Fruit fly (Drosophila melanogaster) whole organism, embryonic: Measurements from ENCODE around the gene Rbp1-like.
A peak's percentile ranks its signal among the peaks of the same experiment; 100 is the strongest.

Experiments
- Atf3 ChIP-seq: fragments of 200-800 bp; sonication (Bioruptor generic); optimal IDR thresholded peaks from 3 replicates; lab custom pipeline; 2016; ENCODE audit warnings: missing biosample characterization, missing genetic modification characterization
- Atf6 ChIP-seq: fragments of 200-800 bp; sonication (Bioruptor generic); IDR thresholded peaks from 2 replicates; pipeline ENCODE4 v1.3.6; 2022; ENCODE audit warnings: missing biosample characterization, missing genetic modification characterization
- Bdp1 ChIP-seq: fragments of 200-800 bp; sonication (Bioruptor generic); optimal IDR thresholded peaks from 3 replicates; lab custom pipeline; 2016; ENCODE audit warnings: missing biosample characterization, missing genetic modification characterization
- C15 ChIP-seq: fragments of 200-800 bp; sonication (Bioruptor generic); IDR thresholded peaks from 3 replicates; pipeline ENCODE4 v1.3.6; 2022; ENCODE audit warnings: missing biosample characterization, missing genetic modification characterization
- CG10462 ChIP-seq: fragments of 200-800 bp; sonication (Bioruptor generic); optimal IDR thresholded peaks from 2 replicates; lab custom pipeline; 2016; ENCODE audit warnings: missing biosample characterization, missing genetic modification characterization
- CG11085 ChIP-seq: fragments of 200-800 bp; sonication (Bioruptor generic); IDR thresholded peaks from 2 replicates; pipeline ENCODE4 v1.3.6; 2022; ENCODE audit warnings: missing biosample characterization, missing genetic modification characterization
- CG11398 ChIP-seq: fragments of 200-800 bp; sonication (Bioruptor generic); optimal IDR thresholded peaks from 2 replicates; lab custom pipeline; 2016; ENCODE audit warnings: missing biosample characterization, missing genetic modification characterization
- CG11560 ChIP-seq: fragments of 200-800 bp; sonication (Bioruptor generic); IDR thresholded peaks from 3 replicates; pipeline ENCODE4 v1.3.6; 2022; ENCODE audit warnings: missing biosample characterization, missing genetic modification characterization
- CG11723 ChIP-seq: fragments of 200-800 bp; sonication (Bioruptor generic); optimal IDR thresholded peaks from 2 replicates; lab custom pipeline; 2017; ENCODE audit warnings: missing biosample characterization, mild to moderate bottlenecking, missing genetic modification characterization
- CG12104 ChIP-seq: fragments of 200-800 bp; sonication (Bioruptor generic); optimal IDR thresholded peaks from 3 replicates; lab custom pipeline; 2016; ENCODE audit warnings: missing biosample characterization, missing genetic modification characterization
- CG13287 ChIP-seq: fragments of 200-800 bp; sonication (Bioruptor generic); IDR thresholded peaks from 2 replicates; pipeline ENCODE4 v1.3.6; 2022; ENCODE audit warnings: missing biosample characterization, missing genetic modification characterization; ENCODE audit not compliant: partially characterized antibody
- CG13424 ChIP-seq: fragments of 200-800 bp; sonication (Bioruptor generic); optimal IDR thresholded peaks from 2 replicates; lab custom pipeline; 2019; ENCODE audit warnings: missing biosample characterization, mild to moderate bottlenecking, missing genetic modification characterization, moderate library complexity
- CG14710 ChIP-seq: fragments of 200-800 bp; sonication (Bioruptor generic); optimal IDR thresholded peaks from 3 replicates; lab custom pipeline; 2019; ENCODE audit warnings: missing biosample characterization, mild to moderate bottlenecking, missing genetic modification characterization, moderate library complexity
- CG1602 ChIP-seq: fragments of 200-800 bp; sonication (Bioruptor generic); optimal IDR thresholded peaks from 3 replicates; lab custom pipeline; 2016; ENCODE audit warnings: missing biosample characterization, missing genetic modification characterization
- CG1603 ChIP-seq: fragments of 200-800 bp; sonication (Bioruptor generic); optimal IDR thresholded peaks from 2 replicates; lab custom pipeline; 2019; ENCODE audit warnings: missing biosample characterization, mild to moderate bottlenecking, missing genetic modification characterization, moderate library complexity
- CG16815 ChIP-seq: fragments of 200-800 bp; sonication (Bioruptor generic); optimal IDR thresholded peaks from 3 replicates; lab custom pipeline; 2017; ENCODE audit warnings: missing biosample characterization, mild to moderate bottlenecking, missing genetic modification characterization
- CG17612 ChIP-seq: fragments of 200-800 bp; sonication (Bioruptor generic); IDR thresholded peaks from 2 replicates; pipeline ENCODE4 v1.3.6; 2022; ENCODE audit warnings: missing biosample characterization, missing genetic modification characterization
- CG18764 ChIP-seq: fragments of 200-800 bp; sonication (Bioruptor generic); optimal IDR thresholded peaks from 3 replicates; lab custom pipeline; 2016; ENCODE audit warnings: missing biosample characterization, missing genetic modification characterization
- CG4820 ChIP-seq: fragments of 200-800 bp; sonication (Bioruptor generic); optimal IDR thresholded peaks from 3 replicates; lab custom pipeline; 2016; ENCODE audit warnings: missing biosample characterization, missing genetic modification characterization
- CG6272 ChIP-seq: fragments of 200-800 bp; sonication (Bioruptor generic); IDR thresholded peaks from 2 replicates; pipeline ENCODE4 v1.3.6; 2022; ENCODE audit warnings: missing biosample characterization, missing genetic modification characterization
- CG6854 ChIP-seq: fragments of 200-800 bp; sonication (Bioruptor generic); optimal IDR thresholded peaks from 3 replicates; lab custom pipeline; 2017; ENCODE audit warnings: missing biosample characterization, mild to moderate bottlenecking, missing genetic modification characterization
- CG7786 ChIP-seq: fragments of 200-800 bp; sonication (Bioruptor generic); optimal IDR thresholded peaks from 2 replicates; lab custom pipeline; 2016; ENCODE audit warnings: missing biosample characterization, missing genetic modification characterization
- Dip2 ChIP-seq: fragments of 200-800 bp; sonication (Bioruptor generic); IDR thresholded peaks from 2 replicates; pipeline ENCODE4 v1.3.6; 2022; ENCODE audit warnings: missing biosample characterization, missing genetic modification characterization
- Gug ChIP-seq: fragments of 200-800 bp; sonication (Bioruptor generic); IDR thresholded peaks from 4 replicates; pipeline ENCODE4 v1.3.6; 2022; ENCODE audit warnings: missing biosample characterization, missing genetic modification characterization
- Jarid2 ChIP-seq: fragments of 200-800 bp; sonication (Bioruptor generic); optimal IDR thresholded peaks from 3 replicates; lab custom pipeline; 2017; ENCODE audit warnings: mild to moderate bottlenecking, missing biosample characterization, missing genetic modification reagents, missing genetic modification characterization
- Med ChIP-seq: fragments of 200-800 bp; sonication (Bioruptor generic); peaks from one replicate; lab custom pipeline; 2016; ENCODE audit warnings: missing biosample characterization, missing genetic modification characterization, mild to moderate bottlenecking, inconsistent platforms, moderate library complexity
- Myb ChIP-seq: fragments of 200-800 bp; sonication (Bioruptor generic); optimal IDR thresholded peaks from 2 replicates; lab custom pipeline; 2016; ENCODE audit warnings: missing biosample characterization, missing genetic modification characterization
- NFAT ChIP-seq: fragments of 200-800 bp; sonication (Bioruptor generic); IDR thresholded peaks from 2 replicates; pipeline ENCODE4 v1.3.6; 2022; ENCODE audit warnings: missing biosample characterization, missing genetic modification characterization
- Opbp ChIP-seq: fragments of 200-800 bp; sonication (Bioruptor generic); IDR thresholded peaks from 3 replicates; pipeline ENCODE4 v1.3.6; 2022; ENCODE audit warnings: missing biosample characterization, missing genetic modification characterization; ENCODE audit not compliant: partially characterized antibody
- ac ChIP-seq: fragments of 200-800 bp; sonication (Bioruptor generic); optimal IDR thresholded peaks from 3 replicates; lab custom pipeline; 2017; ENCODE audit warnings: missing biosample characterization, mild to moderate bottlenecking, missing genetic modification characterization
- caup ChIP-seq: fragments of 200-800 bp; sonication (Bioruptor generic); optimal IDR thresholded peaks from 3 replicates; lab custom pipeline; 2017; ENCODE audit warnings: missing biosample characterization, mild to moderate bottlenecking, missing genetic modification characterization, moderate library complexity; ENCODE audit not compliant: severe bottlenecking
- dan ChIP-seq: fragments of 200-800 bp; sonication (Bioruptor generic); IDR thresholded peaks from 2 replicates; pipeline ENCODE4 v1.3.6; 2022; ENCODE audit warnings: missing biosample characterization, missing genetic modification characterization
- dati ChIP-seq: fragments of 200-800 bp; sonication (Bioruptor generic); IDR thresholded peaks from 2 replicates; pipeline ENCODE4 v1.3.6; 2022; ENCODE audit warnings: missing biosample characterization, missing genetic modification characterization
- grn ChIP-seq: fragments of 200-800 bp; sonication (Bioruptor generic); optimal IDR thresholded peaks from 3 replicates; lab custom pipeline; 2017; ENCODE audit warnings: missing biosample characterization, missing genetic modification characterization
- ham ChIP-seq: fragments of 200-800 bp; sonication (Bioruptor generic); IDR thresholded peaks from 2 replicates; pipeline ENCODE4 v1.3.6; 2022; ENCODE audit warnings: missing biosample characterization, missing genetic modification characterization
- nerfin-1 ChIP-seq: fragments of 200-800 bp; sonication (Bioruptor generic); optimal IDR thresholded peaks from 3 replicates; lab custom pipeline; 2019; ENCODE audit warnings: missing biosample characterization, mild to moderate bottlenecking, missing genetic modification characterization, moderate library complexity
- onecut ChIP-seq: fragments of 200-800 bp; sonication (Bioruptor generic); IDR thresholded peaks from 2 replicates; pipeline ENCODE4 v1.3.6; 2022; ENCODE audit warnings: missing biosample characterization, missing genetic modification characterization
- ranshi ChIP-seq: fragments of 200-800 bp; sonication (Bioruptor generic); IDR thresholded peaks from 2 replicates; pipeline ENCODE4 v1.3.6; 2022; ENCODE audit warnings: missing biosample characterization, missing genetic modification characterization
- shn ChIP-seq: fragments of 200-800 bp; sonication (Bioruptor generic); optimal IDR thresholded peaks from 3 replicates; lab custom pipeline; 2016; ENCODE audit warnings: missing biosample characterization, missing genetic modification characterization
- stc ChIP-seq: fragments of 200-800 bp; sonication (Bioruptor generic); IDR thresholded peaks from 2 replicates; pipeline ENCODE4 v1.3.6; 2022; ENCODE audit warnings: missing biosample characterization, missing genetic modification characterization
- sug ChIP-seq: fragments of 200-800 bp; optimal IDR thresholded peaks from 2 replicates; lab custom pipeline; 2019; ENCODE audit warnings: missing biosample characterization, mild to moderate bottlenecking, missing genetic modification characterization, moderate library complexity
- tin ChIP-seq: fragments of 200-800 bp; sonication (Bioruptor generic); optimal IDR thresholded peaks from 3 replicates; lab custom pipeline; 2016; ENCODE audit warnings: missing biosample characterization, missing genetic modification characterization
- tio ChIP-seq: fragments of 200-800 bp; sonication (Bioruptor generic); optimal IDR thresholded peaks from 2 replicates; lab custom pipeline; 2017; ENCODE audit warnings: missing biosample characterization, missing genetic modification characterization, inconsistent platforms
- trem ChIP-seq: fragments of 200-800 bp; optimal IDR thresholded peaks from 3 replicates; lab custom pipeline; 2019; ENCODE audit warnings: missing biosample characterization, mild to moderate bottlenecking, missing genetic modification characterization, moderate library complexity
- trh ChIP-seq: fragments of 200-800 bp; sonication (Bioruptor generic); optimal IDR thresholded peaks from 2 replicates; lab custom pipeline; 2016; ENCODE audit warnings: missing biosample characterization, missing genetic modification characterization
- usp ChIP-seq: fragments of >200 bp; optimal IDR thresholded peaks from 2 replicates; lab custom pipeline; 2017; ENCODE audit warnings: missing biosample characterization, missing genetic modification characterization
- vfl ChIP-seq: fragments of 200-800 bp; sonication (Bioruptor generic); optimal IDR thresholded peaks from 2 replicates; lab custom pipeline; 2016; ENCODE audit warnings: missing biosample characterization, missing genetic modification characterization
- vnd ChIP-seq: fragments of 200-800 bp; sonication (Bioruptor generic); IDR thresholded peaks from 3 replicates; pipeline ENCODE4 v1.3.6; 2022; ENCODE audit warnings: missing biosample characterization, missing genetic modification characterization; ENCODE audit not compliant: partially characterized antibody
- wek ChIP-seq: fragments of 200-800 bp; sonication (Bioruptor generic); optimal IDR thresholded peaks from 3 replicates; lab custom pipeline; 2018; ENCODE audit warnings: missing biosample characterization, mild to moderate bottlenecking, missing genetic modification characterization, moderate library complexity

Gene Rbp1-like

dm6 chrX:13391174-13392040, 6.7 kb upstream of the Rbp1-like start (continued):
- TF ChIP-seq CG11085 (GFP tag; lab: Robert Waterston, UW) (peak; percentile 58), CG4820 (GFP tag; lab: Kevin White, UChicago) (no peak), Atf6 (GFP tag; lab: Robert Waterston, UW) (peak; percentile 52), Bdp1 (GFP tag; lab: Kevin White, UChicago) (no peak), sug (no peak), CG10462 (no peak), CG6272 (GFP tag; lab: Robert Waterston, UW) (peak; percentile 8; the same call in 1 of the 2 replicates), Myb (peak; percentile 54), usp (GFP tag; lab: Kevin White, UChicago) (no peak), wek (GFP tag; lab: Kevin White, UChicago) (no peak), CG14710 (tag; lab: Kevin White, UChicago) (no peak), CG11560 (tag; lab: Robert Waterston, UW) (peak; percentile 46; the same call in 1 of the 3 replicates), CG13424 (tag; lab: Kevin White, UChicago) (no peak), trh (no peak), ranshi (GFP tag; lab: Robert Waterston, UW) (peak; percentile 39; the same call in 1 of the 2 replicates), vnd (no peak), grn (GFP tag; lab: Kevin White, UChicago) (no peak), CG11398 (no peak), shn (GFP tag; lab: Kevin White, UChicago) (peak; percentile 33), caup (GFP tag; lab: Kevin White, UChicago) (peak; percentile 60), CG13287 (GFP tag; lab: Robert Waterston, UW) (no peak), dati (no peak), trem (no peak), Med (peak; percentile 92), CG1602 (GFP tag; lab: Kevin White, UChicago) (no peak), Gug (GFP tag; lab: Robert Waterston, UW) (0 out of 4 replicates have a peak, but pooled peaks have one; percentile 21), ac (no peak)
- TF ChIP-seq, all 482 proteins: peak for 159

dm6 chrX:13390465-13391173, 5.9 kb upstream of the Rbp1-like start:
- TF ChIP-seq CG12104 (GFP tag; lab: Kevin White, UChicago) (peak; percentile 37), nerfin-1 (tag; lab: Kevin White, UChicago) (no peak), dan (no peak), NFAT (GFP tag; lab: Robert Waterston, UW) (no peak), Opbp (no peak), vfl (no peak), CG1603 (tag; lab: Kevin White, UChicago) (no peak), stc (GFP tag; lab: Robert Waterston, UW) (peak; percentile 70), ham (GFP tag; lab: Robert Waterston, UW) (0 out of 2 replicates have a peak, but pooled peaks have one; percentile 46), tin (GFP tag; lab: Kevin White, UChicago) (peak; percentile 7), CG17612 (GFP tag; lab: Robert Waterston, UW) (0 out of 2 replicates have a peak, but pooled peaks have one; percentile 18), CG16815 (GFP tag; lab: Kevin White, UChicago) (peak; percentile 38), CG6854 (GFP tag; lab: Kevin White, UChicago) (peak; percentile 52), Atf3 (GFP tag; lab: Kevin White, UChicago) (no peak), CG11723 (GFP tag; lab: Kevin White, UChicago) (no peak), CG7786 (no peak), tio (GFP tag; lab: Kevin White, UChicago) (no peak), C15 (GFP tag; lab: Robert Waterston, UW) (no peak), onecut (GFP tag; lab: Robert Waterston, UW) (no peak), Jarid2 (GFP tag; lab: Kevin White, UChicago) (peak; percentile 23), CG18764 (GFP tag; lab: Kevin White, UChicago) (no peak), Dip2 (GFP tag; lab: Robert Waterston, UW) (no peak)
